Fruit fly (Drosophila melanogaster): ENCODE measurements around the gene Tcs4.

- TF ChIP-seq CTCF (optimal IDR thresholded peaks at IDR 0.05) (no peak), CG8478 (optimal IDR thresholded peaks at IDR 0.05) (no peak)
These were observed 8.4 kb downstream of the Tcs4 start, which contains the start of gene Mer for dm6 chrX:19692951-19693698.

All from S2 (cell line).